Worm (Caenorhabditis elegans) whole organism, mixed stage, embryonic: ENCODE measurements around the gene gtf-2H2C.
A peak's percentile ranks its signal among the peaks of the same experiment; 100 is the strongest.

Experiments
- M03D4.4 ChIP-seq: sonication (generic microtip); optimal IDR thresholded peaks from 2 replicates; lab custom pipeline; 2017; ENCODE audit warnings: mild to moderate bottlenecking, missing genetic modification characterization, missing compliant biosample characterization
- bed-3 ChIP-seq: fragments of 200-800 bp; sonication (Bioruptor generic); optimal IDR thresholded peaks from 3 replicates; lab custom pipeline; 2018; ENCODE audit warnings: mild to moderate bottlenecking, missing genetic modification characterization, moderate library complexity, missing compliant biosample characterization
- ceh-39 ChIP-seq: fragments of 150-350 bp; optimal IDR thresholded peaks from 2 replicates; lab custom pipeline; 2014; ENCODE audit warnings: missing biosample characterization, missing genetic modification characterization
- ceh-43 ChIP-seq: fragments of 200-800 bp; sonication (Bioruptor generic); optimal IDR thresholded peaks from 2 replicates; lab custom pipeline; 2018; ENCODE audit warnings: mild to moderate bottlenecking, missing genetic modification characterization, moderate library complexity, missing compliant biosample characterization
- ceh-83 ChIP-seq: fragments of 200-800 bp; sonication (Bioruptor generic); optimal IDR thresholded peaks from 2 replicates; lab custom pipeline; 2018; ENCODE audit warnings: mild to moderate bottlenecking, missing genetic modification characterization, missing compliant biosample characterization
- ces-1 ChIP-seq: fragments of 150-350 bp; optimal IDR thresholded peaks from 2 replicates; lab custom pipeline; 2014; ENCODE audit warnings: missing biosample characterization, missing genetic modification reagents, missing genetic modification characterization
- cnd-1 ChIP-seq: fragments of 200-800 bp; sonication (Bioruptor generic); optimal IDR thresholded peaks from 2 replicates; lab custom pipeline; 2018; ENCODE audit warnings: mild to moderate bottlenecking, missing genetic modification characterization, missing compliant biosample characterization
- drap-1 ChIP-seq: fragments of 200-800 bp; sonication (Bioruptor generic); optimal IDR thresholded peaks from 3 replicates; lab custom pipeline; 2018; ENCODE audit warnings: mild to moderate bottlenecking, missing genetic modification characterization, missing compliant biosample characterization
- elt-1 ChIP-seq: sonication (generic microtip); optimal IDR thresholded peaks from 2 replicates; lab custom pipeline; 2017; ENCODE audit warnings: missing genetic modification characterization, mild to moderate bottlenecking, missing compliant biosample characterization, antibody characterized with exemption, moderate library complexity, borderline replicate concordance; ENCODE audit not compliant: insufficient read depth
- elt-3 ChIP-seq: fragments of 150-350 bp; optimal IDR thresholded peaks from 2 replicates; lab custom pipeline; 2014; ENCODE audit warnings: missing biosample characterization, missing genetic modification characterization
- flh-1 ChIP-seq: fragments of 200-800 bp; sonication (Bioruptor generic); optimal IDR thresholded peaks from 2 replicates; lab custom pipeline; 2018; ENCODE audit warnings: mild to moderate bottlenecking, missing genetic modification characterization, moderate library complexity, missing compliant biosample characterization
- ham-2 ChIP-seq: fragments of 200-800 bp; sonication (Bioruptor generic); optimal IDR thresholded peaks from 2 replicates; lab custom pipeline; 2018; ENCODE audit warnings: mild to moderate bottlenecking, missing genetic modification characterization, missing compliant biosample characterization
- hlh-1 ChIP-seq: fragments of 150-350 bp; optimal IDR thresholded peaks from 2 replicates; lab custom pipeline; 2014; ENCODE audit warnings: missing biosample characterization, missing genetic modification reagents, missing genetic modification characterization
- lin-13 ChIP-seq: fragments of 150-350 bp; optimal IDR thresholded peaks from 2 replicates; lab custom pipeline; 2014; ENCODE audit warnings: missing biosample characterization, missing genetic modification characterization
- lin-32 ChIP-seq: fragments of 200-800 bp; sonication (Bioruptor generic); optimal IDR thresholded peaks from 2 replicates; lab custom pipeline; 2018; ENCODE audit warnings: mild to moderate bottlenecking, missing genetic modification characterization, missing compliant biosample characterization
- lsy-2 ChIP-seq: fragments of 150-350 bp; optimal IDR thresholded peaks from 2 replicates; lab custom pipeline; 2014; ENCODE audit warnings: missing biosample characterization, missing genetic modification characterization
- mab-5 ChIP-seq: fragments of 150-350 bp; optimal IDR thresholded peaks from 2 replicates; lab custom pipeline; 2014; ENCODE audit warnings: missing biosample characterization, missing genetic modification characterization
- mep-1 ChIP-seq: fragments of 150-350 bp; optimal IDR thresholded peaks from 2 replicates; lab custom pipeline; 2017; ENCODE audit warnings: missing biosample characterization, missing genetic modification reagents, missing genetic modification characterization, inconsistent platforms
- mls-2 ChIP-seq: sonication (generic microtip); optimal IDR thresholded peaks from 2 replicates; lab custom pipeline; 2016; ENCODE audit warnings: mild to moderate bottlenecking, missing genetic modification characterization, moderate library complexity, missing compliant biosample characterization
- nhr-2 ChIP-seq: fragments of 150-350 bp; optimal IDR thresholded peaks from 2 replicates; lab custom pipeline; 2014; ENCODE audit warnings: missing biosample characterization, missing genetic modification characterization
- nhr-237 ChIP-seq: fragments of 150-350 bp; optimal IDR thresholded peaks from 2 replicates; lab custom pipeline; 2014; ENCODE audit warnings: missing biosample characterization, missing genetic modification characterization
- nhr-28 ChIP-seq: fragments of 150-350 bp; optimal IDR thresholded peaks from 2 replicates; lab custom pipeline; 2014; ENCODE audit warnings: missing biosample characterization, missing genetic modification characterization
- nhr-76 ChIP-seq: sonication (generic microtip); optimal IDR thresholded peaks from 2 replicates; lab custom pipeline; 2017; ENCODE audit warnings: missing biosample characterization, missing genetic modification characterization
- pha-4 ChIP-seq: fragments of 150-350 bp; optimal IDR thresholded peaks from 2 replicates; lab custom pipeline; 2018; ENCODE audit warnings: missing biosample characterization, missing genetic modification reagents, missing genetic modification characterization
- sem-2 ChIP-seq: fragments of 200-800 bp; sonication (Bioruptor generic); optimal IDR thresholded peaks from 2 replicates; lab custom pipeline; 2018; ENCODE audit warnings: mild to moderate bottlenecking, missing genetic modification characterization, missing compliant biosample characterization
- snpc-4 ChIP-seq: fragments of 150-350 bp; optimal IDR thresholded peaks from 2 replicates; lab custom pipeline; 2014; ENCODE audit warnings: missing biosample characterization, missing genetic modification characterization
- sptf-1 ChIP-seq: sonication (generic microtip); optimal IDR thresholded peaks from 2 replicates; lab custom pipeline; 2017; ENCODE audit warnings: mild to moderate bottlenecking, missing genetic modification characterization, moderate library complexity, missing compliant biosample characterization
- tbx-8 ChIP-seq: fragments of 200-800 bp; sonication (Bioruptor generic); optimal IDR thresholded peaks from 2 replicates; lab custom pipeline; 2018; ENCODE audit warnings: mild to moderate bottlenecking, missing genetic modification characterization, moderate library complexity, missing compliant biosample characterization
- unc-120 ChIP-seq: sonication (generic microtip); optimal IDR thresholded peaks from 2 replicates; lab custom pipeline; 2017; ENCODE audit warnings: missing genetic modification characterization, missing compliant biosample characterization; ENCODE audit not compliant: poor library complexity, severe bottlenecking
- unc-62 ChIP-seq: fragments of 150-350 bp; optimal IDR thresholded peaks from 2 replicates; lab custom pipeline; 2014; ENCODE audit warnings: missing biosample characterization, missing genetic modification reagents, missing genetic modification characterization
- zip-8 ChIP-seq: fragments of 150-350 bp; optimal IDR thresholded peaks from 2 replicates; lab custom pipeline; 2014; ENCODE audit warnings: missing biosample characterization, missing genetic modification characterization
- ztf-11 ChIP-seq: fragments of 150-350 bp; optimal IDR thresholded peaks from 2 replicates; lab custom pipeline; 2014; ENCODE audit warnings: missing biosample characterization, missing genetic modification characterization

Gene gtf-2H2C

ce11 chrIII:10095377-10095776 is 4.8 kb upstream of the gtf-2H2C start:
- TF ChIP-seq ceh-43 = no peak
- TF ChIP-seq elt-3 (tag; lab: Kevin White, UChicago) = no peak
- no peak for TF ChIP-seq nhr-2 (tag; lab: Kevin White, UChicago)
- TF ChIP-seq lin-13 (tag; lab: Kevin White, UChicago) = no peak
- no peak for TF ChIP-seq lsy-2 (tag; lab: Kevin White, UChicago)
- TF ChIP-seq flh-1 (GFP tag; lab: Kevin White, UChicago) = no peak
- no peak for TF ChIP-seq hlh-1 (tag; lab: Kevin White, UChicago)
- TF ChIP-seq ceh-83 (GFP tag; lab: Kevin White, UChicago) = no peak
- TF ChIP-seq sem-2 (GFP tag; lab: Kevin White, UChicago) = no peak
- no peak for TF ChIP-seq ces-1 (GFP tag; lab: Kevin White, UChicago)
- TF ChIP-seq unc-120 = no peak
- no peak for TF ChIP-seq mep-1
- TF ChIP-seq zip-8 (tag; lab: Kevin White, UChicago) = no peak
- no peak for TF ChIP-seq ztf-11 (tag; lab: Kevin White, UChicago)

ce11 chrIII:10094538-10094937 is 4.0 kb upstream of the gtf-2H2C start:
- peak; percentile 79 for TF ChIP-seq sptf-1 (tag; lab: Kevin White, UChicago)
- TF ChIP-seq elt-1 (tag; lab: Kevin White, UChicago) = no peak
- no peak for TF ChIP-seq ceh-83 (GFP tag; lab: Kevin White, UChicago)
- TF ChIP-seq snpc-4 (tag; lab: Kevin White, UChicago) = no peak
- TF ChIP-seq lsy-2 (tag; lab: Kevin White, UChicago) = peak; percentile 21
- no peak for TF ChIP-seq zip-8 (tag; lab: Kevin White, UChicago)
- TF ChIP-seq ham-2 (GFP tag; lab: Kevin White, UChicago) = peak; percentile 91
- TF ChIP-seq cnd-1 = peak; percentile 69
- TF ChIP-seq sem-2 (GFP tag; lab: Kevin White, UChicago) = no peak
- peak; percentile 9 for TF ChIP-seq nhr-2 (tag; lab: Kevin White, UChicago)
- TF ChIP-seq ceh-39 (tag; lab: Kevin White, UChicago) = no peak
- TF ChIP-seq hlh-1 (tag; lab: Kevin White, UChicago) = no peak
- no peak for TF ChIP-seq nhr-28 (tag; lab: Kevin White, UChicago)
- TF ChIP-seq ceh-43 = no peak
- TF ChIP-seq M03D4.4 = peak; percentile 59
- peak; percentile 3 for TF ChIP-seq unc-62
- TF ChIP-seq bed-3 = peak; percentile 9
- TF ChIP-seq ztf-11 (tag; lab: Kevin White, UChicago) = no peak
- peak; percentile 58 for TF ChIP-seq pha-4
- peak; percentile 56 for TF ChIP-seq unc-120
- no peak for TF ChIP-seq nhr-76 (tag; lab: Kevin White, UChicago)
- no peak for TF ChIP-seq flh-1 (GFP tag; lab: Kevin White, UChicago)
- no peak for TF ChIP-seq mep-1
- TF ChIP-seq mls-2 (tag; lab: Kevin White, UChicago) = peak; percentile 58
- no peak for TF ChIP-seq nhr-237
- TF ChIP-seq mab-5 (tag; lab: Kevin White, UChicago) = no peak
- TF ChIP-seq drap-1 (GFP tag; lab: Kevin White, UChicago) = peak; percentile 28
- TF ChIP-seq lin-32 (GFP tag; lab: Kevin White, UChicago) = no peak
- TF ChIP-seq tbx-8 (GFP tag; lab: Kevin White, UChicago) = no peak

- TF ChIP-seq ztf-11 (tag; lab: Kevin White, UChicago) (no peak), lin-32 (GFP tag; lab: Kevin White, UChicago) (peak; percentile 2)
These were observed 2.5 kb upstream of the gtf-2H2C start for ce11 chrIII:10093093-10093492.

- TF ChIP-seq ceh-83 (GFP tag; lab: Kevin White, UChicago) (no peak), zip-8 (tag; lab: Kevin White, UChicago) (no peak), sem-2 (GFP tag; lab: Kevin White, UChicago) (no peak), pha-4 (no peak), unc-120 (no peak), nhr-237 (no peak), ces-1 (GFP tag; lab: Kevin White, UChicago) (no peak), nhr-76 (tag; lab: Kevin White, UChicago) (no peak)
- TF ChIP-seq, all 35 proteins: peak for 0
These were observed 2.0 kb downstream of the gtf-2H2C start, which contains the start of gene hal-2 for ce11 chrIII:10088508-10088981. TSS of gene hal-2 (minus strand) at chrIII:10088931.
